Worm (Caenorhabditis elegans) whole organism, L1 larva: Measurements from ENCODE around the gene R10D12.10.
A peak's percentile ranks its signal among the peaks of the same experiment; 100 is the strongest.

Source experiments
- alr-1 ChIP-seq: fragments of 200-800 bp; sonication (Bioruptor generic); optimal IDR thresholded peaks from 2 replicates; lab custom pipeline; 2018; ENCODE audit warnings: borderline replicate concordance, mild to moderate bottlenecking, missing genetic modification characterization, missing compliant biosample characterization
- egl-27 ChIP-seq, 2 experiments: fragments of 150-350 bp in 1 of 2; sonication (generic microtip); optimal IDR thresholded peaks; 3 replicates each; lab custom pipeline; 2017 to 2018; ENCODE audit warnings: missing biosample characterization in 2 of 2, missing genetic modification characterization in 2 of 2, missing genetic modification reagents in 2 of 2
- elt-2 ChIP-seq: sonication (generic microtip); optimal IDR thresholded peaks from 2 replicates; lab custom pipeline; 2016; ENCODE audit warnings: missing genetic modification characterization, mild to moderate bottlenecking, inconsistent platforms, missing compliant biosample characterization, missing genetic modification reagents
- fkh-10 ChIP-seq: sonication (generic microtip); optimal IDR thresholded peaks from 2 replicates; lab custom pipeline; 2017; ENCODE audit warnings: missing biosample characterization, missing genetic modification reagents, missing genetic modification characterization
- lin-39 ChIP-seq: fragments of 150-350 bp; optimal IDR thresholded peaks from 2 replicates; lab custom pipeline; 2014; ENCODE audit warnings: missing biosample characterization, missing genetic modification reagents, missing genetic modification characterization
- lsy-2 ChIP-seq, 2 experiments: fragments of 150-350 bp; optimal IDR thresholded peaks; 2 replicates each; lab custom pipeline; 2014; ENCODE audit warnings: missing biosample characterization in 2 of 2, missing genetic modification characterization in 2 of 2
- mab-9 ChIP-seq: fragments of 200-800 bp; sonication (Bioruptor generic); IDR thresholded peaks from 2 replicates; pipeline ENCODE4 v1.3.6; 2022; ENCODE audit warnings: missing genetic modification reagents, missing genetic modification characterization, missing compliant biosample characterization
- nhr-11 ChIP-seq: fragments of 150-350 bp; optimal IDR thresholded peaks from 2 replicates; lab custom pipeline; 2014; ENCODE audit warnings: missing biosample characterization, missing genetic modification characterization
- nhr-237 ChIP-seq: fragments of 150-350 bp; optimal IDR thresholded peaks from 2 replicates; lab custom pipeline; 2014; ENCODE audit warnings: missing biosample characterization, missing genetic modification characterization
- swsn-7 ChIP-seq: sonication (generic microtip); optimal IDR thresholded peaks from 2 replicates; lab custom pipeline; 2016; ENCODE audit warnings: missing genetic modification characterization, missing compliant biosample characterization
- tlp-1 ChIP-seq: fragments of 150-350 bp; optimal IDR thresholded peaks from 2 replicates; lab custom pipeline; 2014; ENCODE audit warnings: missing biosample characterization, missing genetic modification characterization

DNA sequence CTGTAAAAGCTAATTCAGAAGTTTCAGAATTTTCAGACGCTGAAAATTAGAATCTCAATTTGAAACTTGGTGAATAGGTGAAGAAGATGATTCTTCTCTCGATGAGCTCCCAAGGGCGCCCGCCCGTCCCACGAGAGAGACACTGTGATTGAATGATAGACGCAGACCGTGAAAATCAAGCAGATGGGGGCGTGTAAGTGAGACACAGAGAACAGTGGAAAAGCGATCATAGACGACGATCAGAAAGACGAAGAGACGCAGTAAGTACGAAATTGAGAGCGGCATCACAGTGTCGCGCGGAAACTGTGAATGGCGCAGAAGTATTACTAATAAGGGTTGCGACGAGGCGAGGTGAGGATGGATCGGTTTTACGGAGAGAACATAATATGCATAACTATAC is 44.3 kb upstream of the R10D12.10 start:
- TF ChIP-seq lsy-2 (tag; optimal IDR thresholded peaks at IDR 0.05; lab: Kevin White, UChicago) (peak in 1 of 2 experiments; percentile 17), nhr-237 (tag; lab: Kevin White, UChicago) (no peak), mab-9 (GFP tag; lab: Robert Waterston, UW) (no peak), egl-27 (tag; optimal IDR thresholded peaks at IDR 0.05; lab: Kevin White, UChicago) (no peak), tlp-1 (tag; lab: Kevin White, UChicago) (no peak), fkh-10 (GFP tag; lab: Kevin White, UChicago) (no peak), lin-39 (no peak), elt-2 (tag; lab: Kevin White, UChicago) (no peak), alr-1 (no peak), swsn-7 (tag; lab: Kevin White, UChicago) (peak; percentile 2), nhr-11 (tag; lab: Kevin White, UChicago) (no peak)
